Fruit fly (Drosophila melanogaster): Measurements from ENCODE around the gene CG15167.
A peak's percentile ranks its signal among the peaks of the same experiment; 100 is the strongest.

The CG15167 gene

dm6 chr2L:18789773-18790385, 49.7 kb downstream of the CG15167 start (continued):
- TF ChIP-seq HHEX (GFP tag; optimal IDR thresholded peaks at IDR 0.05) (peak; percentile 2), CG6813 (GFP tag; optimal IDR thresholded peaks at IDR 0.05) (no peak), CG1792 (GFP tag; optimal IDR thresholded peaks at IDR 0.05) (no peak), sd (tag; optimal IDR thresholded peaks at IDR 0.05) (peak; percentile 90), B-H2 (GFP tag; optimal IDR thresholded peaks at IDR 0.05) (peak; percentile 3), Deaf1 (tag; optimal IDR thresholded peaks at IDR 0.05) (peak; percentile 13), Meics (GFP tag; optimal IDR thresholded peaks at IDR 0.05) (no peak), CG10462 (GFP tag; optimal IDR thresholded peaks at IDR 0.05) (no peak), knrl (GFP tag; IDR thresholded peaks at IDR 0.05; ENCODE audit: partially characterized antibody) (no peak), CG14014 (GFP tag; IDR thresholded peaks at IDR 0.05) (0 out of 2 replicates have a peak, but pooled peaks have one; percentile 9), CG3281 (GFP tag; optimal IDR thresholded peaks at IDR 0.05) (peak; percentile 13), CG2116 (GFP tag; optimal IDR thresholded peaks at IDR 0.05) (no peak), CG1832 (GFP tag; optimal IDR thresholded peaks at IDR 0.05) (no peak), CG11695 (GFP tag; IDR thresholded peaks at IDR 0.05) (no peak), CG11560 (tag; IDR thresholded peaks at IDR 0.05) (no peak), jumu (GFP tag; optimal IDR thresholded peaks at IDR 0.05) (no peak), CG17328 (GFP tag; IDR thresholded peaks at IDR 0.05) (no peak), nom (GFP tag; optimal IDR thresholded peaks at IDR 0.05) (no peak), sens (GFP tag) (peak; percentile 55), pho (GFP tag; optimal IDR thresholded peaks at IDR 0.05) (no peak), pan (optimal IDR thresholded peaks at IDR 0.05) (no peak), pan (GFP tag; optimal IDR thresholded peaks at IDR 0.05 in 1 of 2, IDR thresholded peaks at IDR 0.05 in 1 of 2) (no peak), CG10543 (GFP tag; optimal IDR thresholded peaks at IDR 0.05) (peak; percentile 29), Fer1 (GFP tag; optimal IDR thresholded peaks at IDR 0.05) (no peak), GATAe (GFP tag; conservative IDR thresholded peaks at IDR 0.05) (peak; percentile 67), slbo (GFP tag; IDR thresholded peaks at IDR 0.05) (no peak), pita (GFP tag; optimal IDR thresholded peaks at IDR 0.05) (no peak), Mes4 (GFP tag; optimal IDR thresholded peaks at IDR 0.05) (no peak), zen (tag; optimal IDR thresholded peaks at IDR 0.05) (no peak), CG17829 (tag; optimal IDR thresholded peaks at IDR 0.05) (no peak), sug (tag; optimal IDR thresholded peaks at IDR 0.05) (peak; percentile 87), amos (GFP tag; IDR thresholded peaks at IDR 0.05; ENCODE audit: partially characterized antibody) (no peak), Hr51 (GFP tag; optimal IDR thresholded peaks at IDR 0.05) (peak in 1 of 2 experiments; percentile 13), CG4854 (GFP tag; optimal IDR thresholded peaks at IDR 0.05) (no peak), pb (GFP tag; optimal IDR thresholded peaks at IDR 0.05) (no peak), grn (GFP tag; optimal IDR thresholded peaks at IDR 0.05) (peak; percentile 84), CG7987 (GFP tag; optimal IDR thresholded peaks at IDR 0.05) (no peak), CG6254 (GFP tag; optimal IDR thresholded peaks at IDR 0.05) (peak; percentile 44), sna (GFP tag; IDR thresholded peaks at IDR 0.05; ENCODE audit: partially characterized antibody) (no peak), Med (GFP tag) (peak; percentile 38), CG9437 (GFP tag; optimal IDR thresholded peaks at IDR 0.05) (no peak), YL-1 (GFP tag; optimal IDR thresholded peaks at IDR 0.05) (no peak), ewg (GFP tag; optimal IDR thresholded peaks at IDR 0.05) (no peak), tx (GFP tag; optimal IDR thresholded peaks at IDR 0.05) (no peak), CG18599 (GFP tag; optimal IDR thresholded peaks at IDR 0.05) (peak; percentile 38), Gug (GFP tag; IDR thresholded peaks at IDR 0.05) (no peak), CG6854 (GFP tag; optimal IDR thresholded peaks at IDR 0.05) (peak; percentile 2), CG13296 (GFP tag; optimal IDR thresholded peaks at IDR 0.05) (peak; percentile 5), scrt (GFP tag; optimal IDR thresholded peaks at IDR 0.05) (no peak), sim (GFP tag; IDR thresholded peaks at IDR 0.05) (no peak)
